Worm (Caenorhabditis elegans): ENCODE measurements around the gene kup-1.

Gene kup-1

DNA sequence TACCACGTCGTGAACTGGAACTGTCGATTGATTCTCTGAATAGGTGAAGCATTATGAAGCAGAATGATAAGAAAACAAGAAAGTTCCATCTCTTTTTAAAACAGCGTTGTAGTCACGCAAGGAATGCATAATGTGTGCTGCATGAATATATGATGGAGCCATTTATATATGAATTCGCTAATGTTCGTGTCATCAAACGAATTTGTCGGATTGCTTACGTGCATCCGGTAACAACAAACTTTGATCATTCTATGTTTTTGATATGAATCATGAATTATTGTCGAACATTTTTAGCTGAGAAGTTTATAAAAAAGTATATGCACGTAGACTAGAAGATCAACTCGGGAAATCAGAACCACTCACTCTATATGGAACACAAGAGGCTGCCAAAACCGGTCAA lies 43.3 kb downstream of the kup-1 start:
- TF ChIP-seq repo-1 (tag; optimal IDR thresholded peaks at IDR 0.05), result no peak
- no peak for TF ChIP-seq sdz-38 (tag; optimal IDR thresholded peaks at IDR 0.05)
- no peak for TF ChIP-seq T26A5.8 (tag; optimal IDR thresholded peaks at IDR 0.05)
- no peak for TF ChIP-seq atf-7 (tag; optimal IDR thresholded peaks at IDR 0.05)
- TF ChIP-seq F57C9.4 (tag; optimal IDR thresholded peaks at IDR 0.05), result no peak
- no peak for TF ChIP-seq let-526 (GFP tag; IDR thresholded peaks at IDR 0.05)
- no peak for TF ChIP-seq sea-2 (GFP tag; IDR thresholded peaks at IDR 0.05)
- TF ChIP-seq snpc-1.3 (tag; optimal IDR thresholded peaks at IDR 0.05; ENCODE audit: insufficient read depth), result no peak
- TF ChIP-seq snpc-3.4 (tag; optimal IDR thresholded peaks at IDR 0.05), result no peak
- TF ChIP-seq hmg-1.2 (GFP tag; IDR thresholded peaks at IDR 0.05), result no peak

DNA sequence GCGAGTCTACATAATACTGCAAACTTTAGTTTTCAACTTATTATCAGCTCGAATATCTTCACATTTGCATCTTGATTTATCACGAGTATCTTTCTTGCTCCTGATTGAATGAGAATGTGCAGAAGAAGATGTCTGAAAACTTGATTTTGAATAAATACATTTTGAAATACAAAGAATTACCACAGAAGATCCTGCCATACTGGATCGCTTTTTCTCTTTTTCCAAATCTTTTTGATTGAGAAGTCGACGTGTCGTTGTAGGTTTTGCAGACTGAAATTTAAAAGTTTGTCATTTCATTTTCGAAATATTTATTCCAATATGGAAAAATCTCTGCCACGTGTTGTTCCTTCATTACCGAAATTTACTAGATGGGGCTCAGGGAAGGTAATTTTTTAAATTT lies 44.8 kb downstream of the kup-1 start, which contains the start of gene C52E4.12:
TSS of gene C52E4.12 (plus strand) at position 301 of the 400 bp plus-strand sequence.
- TF ChIP-seq B0336.3 (GFP tag; IDR thresholded peaks at IDR 0.05), result no peak
- TF ChIP-seq let-526 (GFP tag; IDR thresholded peaks at IDR 0.05), result no peak
- no peak for TF ChIP-seq F57A8.1 (GFP tag; optimal IDR thresholded peaks at IDR 0.05)
- no peak for TF ChIP-seq attf-5 (GFP tag; optimal IDR thresholded peaks at IDR 0.05)
- no peak for TF ChIP-seq hlh-26 (GFP tag; conservative IDR thresholded peaks at IDR 0.05)
- TF ChIP-seq ztf-18 (tag; optimal IDR thresholded peaks at IDR 0.05), result no peak
- TF ChIP-seq nfya-1 (tag; optimal IDR thresholded peaks at IDR 0.05; ENCODE audit: borderline replicate concordance, insufficient read depth), result no peak
- no peak for TF ChIP-seq repo-1 (tag; optimal IDR thresholded peaks at IDR 0.05)

DNA sequence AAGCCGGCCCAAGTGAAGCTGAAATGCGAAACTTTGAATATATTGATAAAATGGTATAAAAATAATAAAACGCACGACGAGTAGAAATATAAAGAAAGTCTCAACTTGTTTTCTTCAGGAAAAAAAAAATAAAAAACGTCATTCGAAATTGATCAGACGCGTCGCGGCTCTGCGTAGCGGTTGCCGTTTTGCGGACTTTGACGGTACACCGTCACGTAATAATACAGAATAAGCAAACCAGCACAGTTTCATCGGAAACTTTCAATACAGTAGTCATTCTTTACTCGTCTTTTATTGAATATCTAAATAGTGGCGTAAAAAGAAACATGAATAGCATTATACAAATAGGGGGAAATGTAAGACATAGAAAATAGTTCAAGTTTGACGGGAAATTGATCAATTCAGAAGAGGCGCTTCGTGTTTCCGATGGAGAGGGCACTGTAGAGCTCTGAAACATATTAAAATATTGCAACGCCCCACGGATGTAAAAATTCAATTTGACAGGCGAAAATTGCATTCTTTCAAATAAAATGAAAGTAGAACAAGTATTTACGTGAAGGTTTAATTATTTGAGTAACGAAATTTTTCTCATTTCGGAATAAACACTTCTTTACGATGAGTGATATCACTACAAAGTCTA lies 46.8 kb downstream of the kup-1 start, which contains the start of the genes cyl-1 and C52E4.7:
TSS of gene cyl-1 (minus strand) at position 18 of the 640 bp plus-strand sequence.
TSS of gene C52E4.7 (plus strand) at position 590 of the 640 bp plus-strand sequence.
- TF ChIP-seq mes-4 (tag; optimal IDR thresholded peaks at IDR 0.05) (no peak), F23B12.7 (tag; optimal IDR thresholded peaks at IDR 0.05; ENCODE audit: insufficient read depth) (no peak), snpc-1.1 (tag; optimal IDR thresholded peaks at IDR 0.05; ENCODE audit: insufficient read depth) (no peak), mxl-1 (tag; optimal IDR thresholded peaks at IDR 0.05) (no peak), snpc-3.4 (tag; optimal IDR thresholded peaks at IDR 0.05) (no peak), hlh-12 (tag; optimal IDR thresholded peaks at IDR 0.05) (no peak), egrh-3 (GFP tag; IDR thresholded peaks at IDR 0.05) (no peak), lin-35 (GFP tag; optimal IDR thresholded peaks at IDR 0.05) (peak in 1 of 3 experiments; percentile 12), lsl-1 (GFP tag; optimal IDR thresholded peaks at IDR 0.05) (peak; percentile 20), F22D6.2 (tag; optimal IDR thresholded peaks at IDR 0.05) (no peak), aptf-3 (GFP tag; IDR thresholded peaks at IDR 0.05) (no peak), snpc-4 (GFP tag; optimal IDR thresholded peaks at IDR 0.05) (no peak), snpc-4 (tag; optimal IDR thresholded peaks at IDR 0.05) (peak; percentile 26 to 83 (median 60)), dpff-1 (tag; optimal IDR thresholded peaks at IDR 0.05) (no peak), F33H1.4 (GFP tag; IDR thresholded peaks at IDR 0.05) (no peak; the same call in 1 of the 2 replicates), madf-3 (GFP tag; IDR thresholded peaks at IDR 0.05) (peak; percentile 98), efl-1 (GFP tag; optimal IDR thresholded peaks at IDR 0.05) (peak; percentile 14), madf-8 (GFP tag; conservative IDR thresholded peaks at IDR 0.05) (no peak), ekl-4 (GFP tag; IDR thresholded peaks at IDR 0.05) (no peak), chd-7 (tag; optimal IDR thresholded peaks at IDR 0.05) (no peak), F49E8.2 (tag; optimal IDR thresholded peaks at IDR 0.05; ENCODE audit: insufficient read depth) (peak; percentile 5), mcd-1 (GFP tag; IDR thresholded peaks at IDR 0.05) (no peak), tbp1 (GFP tag; optimal IDR thresholded peaks at IDR 0.05) (peak; percentile 16), gei-17 (GFP tag; optimal IDR thresholded peaks at IDR 0.05) (no peak), ccch-3 (GFP tag; optimal IDR thresholded peaks at IDR 0.05) (no peak), lir-1 (GFP tag; conservative IDR thresholded peaks at IDR 0.05) (no peak), ceh-58 (GFP tag; IDR thresholded peaks at IDR 0.05) (no peak), F57C9.4 (tag; optimal IDR thresholded peaks at IDR 0.05) (no peak), F10E7.11 (tag; optimal IDR thresholded peaks at IDR 0.05) (no peak), nhr-80 (tag; optimal IDR thresholded peaks at IDR 0.05) (peak; percentile 9), madf-10 (tag; optimal IDR thresholded peaks at IDR 0.05) (no peak)

Measured in whole organism, young adult.